Worm (Caenorhabditis elegans): ENCODE results near the gene C44B7.7.
A peak's percentile ranks its signal among the peaks of the same experiment; 100 is the strongest.

The C44B7.7 gene

ce11 chrII:6838977-6839376, 41.0 kb downstream of the C44B7.7 start:
- TF ChIP-seq unc-42 (tag; optimal IDR thresholded peaks at IDR 0.05): no peak
- peak; percentile 46 for TF ChIP-seq tbx-2 (tag; optimal IDR thresholded peaks at IDR 0.05)
- peak; percentile 30 for TF ChIP-seq ceh-18 (tag; optimal IDR thresholded peaks at IDR 0.05)
- peak; percentile 75 for TF ChIP-seq hlh-30 (tag; optimal IDR thresholded peaks at IDR 0.05; ENCODE audit: insufficient read depth)
- peak; percentile 20 for TF ChIP-seq eyg-1 (tag; optimal IDR thresholded peaks at IDR 0.05)
- TF ChIP-seq sox-4 (tag; optimal IDR thresholded peaks at IDR 0.05): no peak
- TF ChIP-seq ceh-34 (tag; optimal IDR thresholded peaks at IDR 0.05): peak; percentile 96
- no peak for TF ChIP-seq ceh-45 (GFP tag; IDR thresholded peaks at IDR 0.05)
- TF ChIP-seq nfya-1 (tag; optimal IDR thresholded peaks at IDR 0.05): peak; percentile 29
- TF ChIP-seq ceh-48 (tag; optimal IDR thresholded peaks at IDR 0.05): no peak
- no peak for TF ChIP-seq fkh-6 (tag; optimal IDR thresholded peaks at IDR 0.05)
- no peak for TF ChIP-seq F13H6.1 (tag; optimal IDR thresholded peaks at IDR 0.05)
- TF ChIP-seq sdc-2 (tag; optimal IDR thresholded peaks at IDR 0.05): no peak

- TF ChIP-seq npax-4 (tag; optimal IDR thresholded peaks at IDR 0.05) (no peak), nfya-1 (tag; optimal IDR thresholded peaks at IDR 0.05) (no peak), K09A11.1 (tag; optimal IDR thresholded peaks at IDR 0.05; ENCODE audit: insufficient read depth) (no peak), elt-2 (tag; optimal IDR thresholded peaks at IDR 0.05) (no peak), pros-1 (tag; optimal IDR thresholded peaks at IDR 0.05) (no peak), eyg-1 (tag; optimal IDR thresholded peaks at IDR 0.05) (no peak), rnt-1 (tag; optimal IDR thresholded peaks at IDR 0.05) (no peak), unc-55 (GFP tag; optimal IDR thresholded peaks at IDR 0.05) (peak; percentile 83), unc-3 (GFP tag; conservative IDR thresholded peaks at IDR 0.05) (peak; percentile 84), unc-3 (tag; optimal IDR thresholded peaks at IDR 0.05) (peak; percentile 96), sdc-2 (tag; optimal IDR thresholded peaks at IDR 0.05) (no peak), ceh-48 (tag; optimal IDR thresholded peaks at IDR 0.05) (no peak), sox-2 (GFP tag; IDR thresholded peaks at IDR 0.05) (peak; percentile 21; the same call in 1 of the 2 replicates), ceh-6 (GFP tag; optimal IDR thresholded peaks at IDR 0.05) (no peak), ceh-31 (tag; optimal IDR thresholded peaks at IDR 0.05) (peak; percentile 53), odd-2 (tag; optimal IDR thresholded peaks at IDR 0.05) (no peak), ztf-16 (tag; optimal IDR thresholded peaks at IDR 0.05) (no peak), ceh-14 (tag; optimal IDR thresholded peaks at IDR 0.05) (peak; percentile 61), fax-1 (tag; optimal IDR thresholded peaks at IDR 0.05) (no peak), mec-3 (tag; optimal IDR thresholded peaks at IDR 0.05; ENCODE audit: borderline replicate concordance) (no peak), ceh-19 (GFP tag; optimal IDR thresholded peaks at IDR 0.05) (peak; percentile 0), fkh-10 (GFP tag; optimal IDR thresholded peaks at IDR 0.05) (no peak), ceh-2 (tag; optimal IDR thresholded peaks at IDR 0.05) (no peak), C08G9.2 (tag; optimal IDR thresholded peaks at IDR 0.05) (no peak), ceh-34 (tag; optimal IDR thresholded peaks at IDR 0.05) (no peak), pag-3 (tag; optimal IDR thresholded peaks at IDR 0.05; ENCODE audit: borderline replicate concordance) (no peak), nhr-11 (tag; optimal IDR thresholded peaks at IDR 0.05) (no peak), hlh-15 (tag; optimal IDR thresholded peaks at IDR 0.05) (no peak), ceh-30 (tag; optimal IDR thresholded peaks at IDR 0.05) (no peak), hlh-30 (tag; optimal IDR thresholded peaks at IDR 0.05; ENCODE audit: insufficient read depth) (no peak), ama-1 (optimal IDR thresholded peaks at IDR 0.05) (no peak), dve-1 (tag; optimal IDR thresholded peaks at IDR 0.05) (no peak), che-1 (tag; optimal IDR thresholded peaks at IDR 0.05) (no peak), F13H6.1 (tag; optimal IDR thresholded peaks at IDR 0.05) (no peak), fkh-6 (tag; optimal IDR thresholded peaks at IDR 0.05) (no peak), nhr-232 (tag; optimal IDR thresholded peaks at IDR 0.05) (no peak), ceh-24 (tag; optimal IDR thresholded peaks at IDR 0.05) (no peak), pax-1 (tag; optimal IDR thresholded peaks at IDR 0.05) (no peak), ceh-18 (tag; optimal IDR thresholded peaks at IDR 0.05) (no peak), ets-4 (tag; optimal IDR thresholded peaks at IDR 0.05) (no peak), gmeb-2 (tag; optimal IDR thresholded peaks at IDR 0.05) (no peak), unc-42 (tag; optimal IDR thresholded peaks at IDR 0.05) (peak; percentile 97), ahr-1 (tag; optimal IDR thresholded peaks at IDR 0.05) (no peak), hlh-13 (GFP tag; optimal IDR thresholded peaks at IDR 0.05) (no peak), C38D4.7 (GFP tag; optimal IDR thresholded peaks at IDR 0.05) (no peak), ceh-22 (tag; optimal IDR thresholded peaks at IDR 0.05) (no peak), lim-6 (tag; optimal IDR thresholded peaks at IDR 0.05) (peak; percentile 18)
Observed at ce11 chrII:6838270-6838878, 41.6 kb downstream of the C44B7.7 start.
